Fruit fly (Drosophila melanogaster): Measurements from ENCODE around the gene lft.

The lft gene

dm6 chr2L:10334854-10335277, 29.4 kb upstream of the lft start (continued):
- TF ChIP-seq CG5953 (GFP tag; IDR thresholded peaks at IDR 0.05) (0 out of 2 replicates have a peak, but pooled peaks have one; percentile 19), Neu2 (GFP tag; optimal IDR thresholded peaks at IDR 0.05; ENCODE audit: borderline replicate concordance) (no peak), CG5245 (GFP tag; optimal IDR thresholded peaks at IDR 0.05) (no peak), hth (optimal IDR thresholded peaks at IDR 0.05) (no peak), ttk (GFP tag; IDR thresholded peaks at IDR 0.05) (no peak), Ravus (GFP tag; IDR thresholded peaks at IDR 0.05) (no peak), pita (GFP tag; optimal IDR thresholded peaks at IDR 0.05) (no peak), CG12659 (GFP tag; optimal IDR thresholded peaks at IDR 0.05) (peak; percentile 77), hbn (GFP tag; IDR thresholded peaks at IDR 0.05; ENCODE audit: partially characterized antibody) (peak; percentile 61), ems (GFP tag; optimal IDR thresholded peaks at IDR 0.05) (peak; percentile 52), CG32767 (GFP tag; IDR thresholded peaks at IDR 0.05) (peak; percentile 59; the same call in 1 of the 2 replicates), CG14965 (GFP tag; optimal IDR thresholded peaks at IDR 0.05; ENCODE audit: borderline replicate concordance) (no peak), CG10979 (tag; optimal IDR thresholded peaks at IDR 0.05) (peak; percentile 44), Doc3 (GFP tag; IDR thresholded peaks at IDR 0.05; ENCODE audit: partially characterized antibody) (0 out of 3 replicates have a peak, but pooled peaks have one; percentile 11), tio (GFP tag; optimal IDR thresholded peaks at IDR 0.05) (no peak), slou (GFP tag; optimal IDR thresholded peaks at IDR 0.05) (no peak), schlank (tag; optimal IDR thresholded peaks at IDR 0.05) (peak; percentile 69), Hmr (GFP tag; optimal IDR thresholded peaks at IDR 0.05) (peak; percentile 90), CG10366 (GFP tag; IDR thresholded peaks at IDR 0.05) (no peak), lbe (GFP tag; optimal IDR thresholded peaks at IDR 0.05) (peak; percentile 72), ssp (GFP tag; IDR thresholded peaks at IDR 0.05) (no peak), CG8281 (tag; optimal IDR thresholded peaks at IDR 0.05) (peak; percentile 23), NC2β (GFP tag; optimal IDR thresholded peaks at IDR 0.05) (peak; percentile 55), tap (tag; optimal IDR thresholded peaks at IDR 0.05) (peak; percentile 34), B-H2 (GFP tag; optimal IDR thresholded peaks at IDR 0.05) (peak; percentile 87), bowl (GFP tag; IDR thresholded peaks at IDR 0.05) (no peak; the same call in 1 of the 2 replicates), Rfx (GFP tag; IDR thresholded peaks at IDR 0.05) (peak; percentile 75), CG7963 (GFP tag; IDR thresholded peaks at IDR 0.05; ENCODE audit: partially characterized antibody) (no peak), zf30C (GFP tag; optimal IDR thresholded peaks at IDR 0.05) (no peak), Lpt (GFP tag; optimal IDR thresholded peaks at IDR 0.05) (no peak), unc-4 (GFP tag; IDR thresholded peaks at IDR 0.05; ENCODE audit: partially characterized antibody) (peak; percentile 67), BEAF-32 (GFP tag; optimal IDR thresholded peaks at IDR 0.05) (peak; percentile 62), vvl (GFP tag; IDR thresholded peaks at IDR 0.05) (peak; percentile 93), Hr3 (GFP tag; optimal IDR thresholded peaks at IDR 0.05) (peak; percentile 6), CG7786 (GFP tag; optimal IDR thresholded peaks at IDR 0.05) (peak; percentile 30), emc (GFP tag; optimal IDR thresholded peaks at IDR 0.05) (no peak), CG2712 (tag; optimal IDR thresholded peaks at IDR 0.05) (peak; percentile 56), mirr (GFP tag; optimal IDR thresholded peaks at IDR 0.05) (peak; percentile 99), slbo (GFP tag; IDR thresholded peaks at IDR 0.05) (peak; percentile 64), CG17802 (tag; optimal IDR thresholded peaks at IDR 0.05) (no peak), pan (optimal IDR thresholded peaks at IDR 0.05) (no peak), pan (GFP tag; optimal IDR thresholded peaks at IDR 0.05 in 1 of 2, IDR thresholded peaks at IDR 0.05 in 1 of 2) (no peak), Scr (GFP tag; IDR thresholded peaks at IDR 0.05; ENCODE audit: partially characterized antibody) (peak; percentile 69), bbx (GFP tag; IDR thresholded peaks at IDR 0.05; ENCODE audit: partially characterized antibody) (peak; percentile 51), Ptx1 (GFP tag; IDR thresholded peaks at IDR 0.05) (peak; percentile 35; the same call in 1 of the 2 replicates), Deaf1 (tag; optimal IDR thresholded peaks at IDR 0.05) (peak; percentile 40), ind (GFP tag; optimal IDR thresholded peaks at IDR 0.05) (peak; percentile 9), Sin3A (optimal IDR thresholded peaks at IDR 0.05) (no peak), CG10565 (GFP tag; optimal IDR thresholded peaks at IDR 0.05) (no peak), odd (GFP tag; optimal IDR thresholded peaks at IDR 0.05) (peak; percentile 67), da (GFP tag; optimal IDR thresholded peaks at IDR 0.05) (no peak)

Data from whole organism, embryonic.